Worm (Caenorhabditis elegans) whole organism, young adult: Measurements from ENCODE around the gene cest-2.1.

Experiments
- B0261.1 ChIP-seq: sonication (generic microtip); optimal IDR thresholded peaks from 2 replicates; lab custom pipeline; 2016; ENCODE audit warnings: mild to moderate bottlenecking, missing genetic modification characterization, moderate library complexity, missing compliant biosample characterization
- B0336.3 ChIP-seq: fragments of 200-800 bp; sonication (Bioruptor generic); IDR thresholded peaks from 2 replicates; pipeline ENCODE4 v1.3.6; 2022; ENCODE audit warnings: missing genetic modification characterization, missing compliant biosample characterization
- F23B12.7 ChIP-seq: sonication (generic microtip); optimal IDR thresholded peaks from 2 replicates; lab custom pipeline; 2017; ENCODE audit warnings: missing genetic modification characterization, mild to moderate bottlenecking, missing compliant biosample characterization, antibody characterized with exemption, moderate library complexity; ENCODE audit not compliant: insufficient read depth
- F39B2.1 ChIP-seq: fragments of 200-800 bp; sonication (Bioruptor generic); IDR thresholded peaks from 2 replicates; pipeline ENCODE4 v1.3.6; 2022; ENCODE audit warnings: missing genetic modification reagents, missing genetic modification characterization, missing compliant biosample characterization
- F57A8.1 ChIP-seq: fragments of 200-800 bp; sonication (Bioruptor generic); optimal IDR thresholded peaks from 2 replicates; lab custom pipeline; 2018; ENCODE audit warnings: mild to moderate bottlenecking, missing genetic modification characterization, moderate library complexity, missing compliant biosample characterization
- K12H6.12 ChIP-seq: fragments of 200-800 bp; sonication (Bioruptor generic); optimal IDR thresholded peaks from 2 replicates; lab custom pipeline; 2018; ENCODE audit warnings: mild to moderate bottlenecking, missing genetic modification characterization, missing compliant biosample characterization
- Y56A3A.18 ChIP-seq: fragments of 200-800 bp; sonication (Bioruptor generic); IDR thresholded peaks from 2 replicates; pipeline ENCODE4 v1.3.6; 2022; ENCODE audit warnings: missing genetic modification reagents, missing genetic modification characterization, missing compliant biosample characterization
- ZK185.1 ChIP-seq: sonication (generic microtip); optimal IDR thresholded peaks from 2 replicates; lab custom pipeline; 2016; ENCODE audit warnings: mild to moderate bottlenecking, missing genetic modification characterization, missing compliant biosample characterization; ENCODE audit not compliant: poor library complexity, severe bottlenecking
- akir-1 ChIP-seq: fragments of 200-800 bp; sonication (Bioruptor generic); optimal IDR thresholded peaks from 2 replicates; lab custom pipeline; 2018; ENCODE audit warnings: mild to moderate bottlenecking, missing genetic modification characterization, moderate library complexity, missing compliant biosample characterization
- atf-7 ChIP-seq: sonication (generic microtip); optimal IDR thresholded peaks from 2 replicates; lab custom pipeline; 2017; ENCODE audit warnings: mild to moderate bottlenecking, missing genetic modification characterization, missing compliant biosample characterization
- attf-5 ChIP-seq: fragments of 200-800 bp; sonication (Bioruptor generic); optimal IDR thresholded peaks from 2 replicates; lab custom pipeline; 2018; ENCODE audit warnings: mild to moderate bottlenecking, missing genetic modification characterization, missing compliant biosample characterization
- cebp-1 ChIP-seq, 2 experiments: fragments of 200-800 bp in 1 of 2; sonication (Bioruptor generic) in 1 of 2; sonication (generic microtip) in 1 of 2; IDR thresholded peaks in 1 of 2; optimal IDR thresholded peaks in 1 of 2; 2 replicates each; pipeline versions ENCODE4 v1.3.6 to Lab custom; 2017 to 2022; ENCODE audit warnings: missing compliant biosample characterization in 2 of 2, missing genetic modification characterization in 2 of 2, mild to moderate bottlenecking in 1 of 2, missing genetic modification reagents in 1 of 2, moderate library complexity in 1 of 2
- ceh-100 ChIP-seq: fragments of 200-800 bp; sonication (Bioruptor generic); IDR thresholded peaks from 2 replicates; pipeline ENCODE4 v1.3.6; 2022; ENCODE audit warnings: missing genetic modification reagents, missing genetic modification characterization, missing compliant biosample characterization
- ceh-27 ChIP-seq: fragments of 200-800 bp; sonication (Bioruptor generic); optimal IDR thresholded peaks from 2 replicates; lab custom pipeline; 2018; ENCODE audit warnings: mild to moderate bottlenecking, missing genetic modification characterization, moderate library complexity, missing compliant biosample characterization
- dox-1 ChIP-seq: fragments of 200-800 bp; sonication (Bioruptor generic); IDR thresholded peaks from 2 replicates; pipeline ENCODE4 v1.3.6; 2022; ENCODE audit warnings: missing genetic modification reagents, missing genetic modification characterization, missing compliant biosample characterization
- egrh-3 ChIP-seq: fragments of 200-800 bp; sonication (Bioruptor generic); IDR thresholded peaks from 2 replicates; pipeline ENCODE4 v1.3.6; 2022; ENCODE audit warnings: missing genetic modification reagents, missing genetic modification characterization, missing compliant biosample characterization
- ekl-4 ChIP-seq: fragments of 200-800 bp; sonication (Bioruptor generic); IDR thresholded peaks from 2 replicates; pipeline ENCODE4 v1.3.6; 2022; ENCODE audit warnings: missing genetic modification reagents, missing genetic modification characterization, missing compliant biosample characterization
- hmg-1.2 ChIP-seq: fragments of 200-800 bp; sonication (Bioruptor generic); IDR thresholded peaks from 2 replicates; pipeline ENCODE4 v1.3.6; 2022; ENCODE audit warnings: missing genetic modification reagents, missing genetic modification characterization, missing compliant biosample characterization
- lag-1 ChIP-seq: fragments of 200-800 bp; sonication (Bioruptor generic); IDR thresholded peaks from 2 replicates; pipeline ENCODE4 v1.3.6; 2022; ENCODE audit warnings: missing genetic modification reagents, missing genetic modification characterization, missing compliant biosample characterization
- lin-26 ChIP-seq: fragments of 200-800 bp; sonication (Bioruptor generic); IDR thresholded peaks from 2 replicates; pipeline ENCODE4 v1.3.6; 2022; ENCODE audit warnings: missing genetic modification reagents, missing genetic modification characterization, missing compliant biosample characterization
- lin-40 ChIP-seq: sonication (generic microtip); optimal IDR thresholded peaks from 2 replicates; lab custom pipeline; 2016; ENCODE audit warnings: missing genetic modification characterization, mild to moderate bottlenecking, missing compliant biosample characterization, missing genotype, missing genetic modification reagents
- madf-6 ChIP-seq: fragments of 200-800 bp; sonication (Bioruptor generic); IDR thresholded peaks from 2 replicates; pipeline ENCODE4 v1.3.6; 2022; ENCODE audit warnings: missing genetic modification reagents, missing genetic modification characterization, missing compliant biosample characterization
- madf-8 ChIP-seq: fragments of 200-800 bp; sonication (Bioruptor generic); conservative IDR thresholded peaks from 2 replicates; pipeline ENCODE4 v1.3.6; 2022; ENCODE audit warnings: missing genetic modification reagents, missing genetic modification characterization, missing compliant biosample characterization
- mcd-1 ChIP-seq: fragments of 200-800 bp; sonication (Bioruptor generic); IDR thresholded peaks from 2 replicates; pipeline ENCODE4 v1.3.6; 2022; ENCODE audit warnings: missing genetic modification reagents, missing genetic modification characterization, missing compliant biosample characterization
- mes-4 ChIP-seq: sonication (generic microtip); optimal IDR thresholded peaks from 2 replicates; lab custom pipeline; 2016; ENCODE audit warnings: missing genotype, missing genetic modification characterization, missing compliant biosample characterization
- nfyb-1 ChIP-seq: fragments of 200-800 bp; sonication (Bioruptor generic); IDR thresholded peaks from 2 replicates; pipeline ENCODE4 v1.3.6; 2022; ENCODE audit warnings: missing genetic modification reagents, missing genetic modification characterization, missing compliant biosample characterization
- nhr-80 ChIP-seq: sonication (generic microtip); optimal IDR thresholded peaks from 2 replicates; lab custom pipeline; 2016; ENCODE audit warnings: missing genetic modification characterization, missing compliant biosample characterization
- pbrm-1 ChIP-seq: fragments of 200-800 bp; sonication (Bioruptor generic); IDR thresholded peaks from 2 replicates; pipeline ENCODE4 v1.3.6; 2022; ENCODE audit warnings: missing genetic modification reagents, missing genetic modification characterization, missing compliant biosample characterization
- snpc-1.1 ChIP-seq: sonication (generic microtip); optimal IDR thresholded peaks from 2 replicates; lab custom pipeline; 2017; ENCODE audit warnings: missing genetic modification characterization, mild to moderate bottlenecking, missing compliant biosample characterization, antibody characterized with exemption, moderate library complexity, missing genotype, missing genetic modification reagents; ENCODE audit not compliant: insufficient read depth
- snpc-4 ChIP-seq, 5 experiments: fragments of 150-350 bp in 1 of 5; sonication (generic microtip) in 4 of 5; optimal IDR thresholded peaks; 2 replicates each; lab custom pipeline; 2014 to 2018; ENCODE audit warnings: missing genetic modification characterization in 5 of 5, missing biosample characterization in 3 of 5, antibody characterized with exemption in 2 of 5, mild to moderate bottlenecking in 2 of 5, missing compliant biosample characterization in 2 of 5, missing genotype in 2 of 5, moderate library complexity in 2 of 5, missing genetic modification reagents in 1 of 5
- tbp1 ChIP-seq: fragments of 200-800 bp; sonication (Bioruptor generic); optimal IDR thresholded peaks from 2 replicates; lab custom pipeline; 2018; ENCODE audit warnings: mild to moderate bottlenecking, missing genetic modification characterization, missing compliant biosample characterization
- unc-62 ChIP-seq: fragments of 150-350 bp; optimal IDR thresholded peaks from 2 replicates; lab custom pipeline; 2014; ENCODE audit warnings: missing biosample characterization, missing genetic modification reagents, missing genetic modification characterization
- xnd-1 ChIP-seq: sonication (generic microtip); optimal IDR thresholded peaks from 2 replicates; lab custom pipeline; 2016; ENCODE audit warnings: missing genotype, missing genetic modification reagents, missing genetic modification characterization, missing compliant biosample characterization
- zfh-2 ChIP-seq: fragments of 200-800 bp; sonication (Bioruptor generic); conservative IDR thresholded peaks from 2 replicates; pipeline ENCODE4 v1.3.6; 2022; ENCODE audit warnings: missing genetic modification reagents, missing genetic modification characterization, missing compliant biosample characterization
- ztf-25 ChIP-seq: fragments of 200-800 bp; sonication (Bioruptor generic); IDR thresholded peaks from 2 replicates; pipeline ENCODE4 v1.3.6; 2022; ENCODE audit warnings: missing genetic modification reagents, missing genetic modification characterization, missing compliant biosample characterization

Gene cest-2.1

ce11 chrV:14141846-14142245 is 29.4 kb downstream of the cest-2.1 start:
- TF ChIP-seq ekl-4 (GFP tag; lab: Robert Waterston, UW) (no peak), madf-8 (GFP tag; lab: Robert Waterston, UW) (no peak), ztf-25 (GFP tag; lab: Robert Waterston, UW) (no peak), zfh-2 (no peak), xnd-1 (tag; lab: Kevin White, UChicago) (no peak), madf-6 (GFP tag; lab: Robert Waterston, UW) (no peak), B0261.1 (no peak), snpc-1.1 (tag; lab: Kevin White, UChicago) (no peak)
- TF ChIP-seq, all 124 proteins: peak for 0

- TF ChIP-seq snpc-4 (GFP tag; optimal IDR thresholded peaks at IDR 0.05; lab: Kevin White, UChicago): no peak
- TF ChIP-seq snpc-4 (tag; optimal IDR thresholded peaks at IDR 0.05; lab: Kevin White, UChicago): no peak
- no peak for TF ChIP-seq dox-1 (GFP tag; lab: Robert Waterston, UW)
- TF ChIP-seq cebp-1 (GFP tag; IDR thresholded peaks at IDR 0.05; lab: Robert Waterston, UW): no peak
- TF ChIP-seq cebp-1 (tag; optimal IDR thresholded peaks at IDR 0.05; lab: Kevin White, UChicago): peak; percentile 47
These were observed 30.5 kb downstream of the cest-2.1 start for ce11 chrV:14140733-14141132.

- TF ChIP-seq ceh-100 (GFP tag; lab: Robert Waterston, UW) (no peak), F57A8.1 (GFP tag; lab: Kevin White, UChicago) (no peak)
- TF ChIP-seq, all 124 proteins: peak for 0
These were observed 31.8 kb downstream of the cest-2.1 start for ce11 chrV:14139252-14140100.

- TF ChIP-seq egrh-3 (GFP tag; lab: Robert Waterston, UW) (peak; percentile 17; the same call in 1 of the 2 replicates), lin-26 (GFP tag; lab: Robert Waterston, UW) (peak; percentile 27; the same call in 1 of the 2 replicates)
These were observed 33.5 kb downstream of the cest-2.1 start, which contains the start of gene AH10.4 for ce11 chrV:14137766-14138165. TSS of gene AH10.4 (minus strand) at chrV:14137866.

ce11 chrV:14136152-14136551 is 35.1 kb downstream of the cest-2.1 start:
- TF ChIP-seq cebp-1 (GFP tag; IDR thresholded peaks at IDR 0.05; lab: Robert Waterston, UW): no peak
- peak; percentile 62 for TF ChIP-seq cebp-1 (tag; optimal IDR thresholded peaks at IDR 0.05; lab: Kevin White, UChicago)
- no peak for TF ChIP-seq ZK185.1 (tag; lab: Kevin White, UChicago)
- TF ChIP-seq B0336.3 (GFP tag; lab: Robert Waterston, UW): peak; percentile 13; the same call in 1 of the 2 replicates
- TF ChIP-seq pbrm-1 (GFP tag; lab: Robert Waterston, UW): no peak
- no peak for TF ChIP-seq F23B12.7 (tag; lab: Kevin White, UChicago)
- TF ChIP-seq unc-62 (GFP tag; lab: Kevin White, UChicago): peak; percentile 24
- no peak for TF ChIP-seq lag-1
- no peak for TF ChIP-seq snpc-4 (GFP tag; optimal IDR thresholded peaks at IDR 0.05; lab: Kevin White, UChicago)
- peak in 1 of 4 experiments; percentile 8 for TF ChIP-seq snpc-4 (tag; optimal IDR thresholded peaks at IDR 0.05; lab: Kevin White, UChicago)
- TF ChIP-seq akir-1: no peak
- TF ChIP-seq atf-7 (tag; lab: Kevin White, UChicago): peak; percentile 3
- TF ChIP-seq hmg-1.2 (GFP tag; lab: Robert Waterston, UW): peak; percentile 89
- TF ChIP-seq Y56A3A.18 (GFP tag; lab: Robert Waterston, UW): no peak
- peak; percentile 22 for TF ChIP-seq attf-5 (GFP tag; lab: Kevin White, UChicago)
- peak; percentile 30; the same call in 1 of the 2 replicates for TF ChIP-seq dox-1 (GFP tag; lab: Robert Waterston, UW)
- 0 out of 2 replicates have a peak, but pooled peaks have one; percentile 5 for TF ChIP-seq zfh-2
- TF ChIP-seq madf-8 (GFP tag; lab: Robert Waterston, UW): no peak
- peak; percentile 58 for TF ChIP-seq nhr-80 (tag; lab: Kevin White, UChicago)
- TF ChIP-seq mes-4 (tag; lab: Kevin White, UChicago): no peak
- peak; percentile 71 for TF ChIP-seq ceh-27
- peak; percentile 14; the same call in 1 of the 2 replicates for TF ChIP-seq nfyb-1 (GFP tag; lab: Robert Waterston, UW)
- no peak for TF ChIP-seq F57A8.1 (GFP tag; lab: Kevin White, UChicago)
- peak; percentile 63 for TF ChIP-seq lin-40
- TF ChIP-seq mcd-1 (GFP tag; lab: Robert Waterston, UW): peak; percentile 36; the same call in 1 of the 2 replicates
- peak; percentile 22 for TF ChIP-seq K12H6.12
- TF ChIP-seq ekl-4 (GFP tag; lab: Robert Waterston, UW): no peak
- TF ChIP-seq tbp1: peak; percentile 1
- no peak for TF ChIP-seq F39B2.1 (GFP tag; lab: Robert Waterston, UW)
